Worm (Caenorhabditis elegans) whole organism, L4/young adult: ENCODE measurements around the gene ubxn-6.
A peak's percentile ranks its signal among the peaks of the same experiment; 100 is the strongest.

Source experiments
- W03F9.2 ChIP-seq: fragments of 150-350 bp; optimal IDR thresholded peaks from 2 replicates; lab custom pipeline; 2014; ENCODE audit warnings: missing biosample characterization, missing genetic modification characterization
- dao-5 ChIP-seq: sonication (generic microtip); optimal IDR thresholded peaks from 2 replicates; lab custom pipeline; 2016; ENCODE audit warnings: missing genotype, missing genetic modification characterization, moderate library complexity, missing compliant biosample characterization
- him-1 ChIP-seq: sonication (generic microtip); optimal IDR thresholded peaks from 2 replicates; lab custom pipeline; 2016; ENCODE audit warnings: missing genotype, missing genetic modification reagents, missing genetic modification characterization, missing compliant biosample characterization

The ubxn-6 gene

DNA sequence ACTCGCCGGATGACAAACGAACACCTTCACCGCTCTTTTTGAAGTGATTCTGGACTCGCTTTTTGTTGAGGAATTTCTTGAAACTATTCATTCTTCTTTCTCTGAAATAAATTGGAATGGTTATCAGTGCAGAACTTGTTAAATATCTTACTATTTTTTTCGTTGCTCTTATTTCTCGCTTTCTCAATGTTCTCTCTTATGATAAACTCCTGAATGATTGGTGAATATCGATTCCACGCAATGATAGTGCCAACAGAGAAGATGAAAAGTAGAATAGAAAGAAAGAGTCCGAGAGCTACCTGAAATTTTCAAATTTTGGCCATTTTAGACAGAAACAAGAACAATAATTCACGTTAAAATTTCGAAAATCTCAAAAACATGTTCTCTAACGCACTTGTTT is at the start of gene ubxn-6:
Gene ubxn-6, minus strand, starts transcription at position 101 of the 400 bp plus-strand sequence.
- TF ChIP-seq dao-5 (tag; lab: Kevin White, UChicago), result no peak

DNA sequence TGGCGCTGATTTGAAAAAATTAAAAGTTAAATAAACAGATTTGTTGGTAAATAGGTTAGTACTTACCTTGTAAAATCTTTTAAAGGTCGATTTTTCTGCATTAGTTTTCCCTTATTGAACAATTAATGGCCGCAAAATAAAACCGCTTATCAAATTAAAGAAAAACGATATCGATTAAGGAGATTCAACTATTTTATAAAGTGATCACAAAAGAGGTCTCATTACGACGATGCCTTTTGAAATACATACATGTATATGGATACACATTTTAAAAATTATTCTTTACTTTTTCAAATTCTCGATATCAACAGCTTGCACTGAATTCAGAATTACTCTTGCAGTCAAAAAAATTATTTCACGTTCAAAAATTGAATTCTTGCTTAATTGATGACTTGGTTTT is 49.3 kb upstream of the ubxn-6 start, which contains the start of gene Y17G9A.3:
Gene Y17G9A.3, minus strand, starts transcription at position 101 of the 400 bp plus-strand sequence.
- TF ChIP-seq him-1 (no peak), dao-5 (tag; lab: Kevin White, UChicago) (no peak), W03F9.2 (tag; lab: Kevin White, UChicago) (no peak)

DNA sequence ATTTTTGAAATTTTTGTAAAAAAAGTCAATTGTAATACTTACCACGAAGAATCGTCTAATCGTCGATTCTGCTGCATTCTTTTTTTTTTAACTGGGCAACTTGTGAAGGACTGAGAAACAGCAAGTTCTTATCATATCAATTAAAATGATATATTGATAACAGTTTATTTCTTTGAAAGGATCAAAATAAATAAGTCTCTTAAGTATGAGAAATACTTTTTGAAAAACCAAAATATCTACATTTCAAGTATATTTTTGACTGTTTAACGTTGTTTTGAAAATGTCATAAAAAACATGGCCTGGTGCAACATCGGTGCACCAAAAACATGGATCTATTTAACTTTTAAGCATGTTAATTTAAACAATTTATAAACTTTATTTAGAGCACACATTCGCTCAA is 46.9 kb upstream of the ubxn-6 start, which contains the start of gene Y17G9A.2:
Gene Y17G9A.2, minus strand, starts transcription at position 101 of the 400 bp plus-strand sequence.
- no peak for TF ChIP-seq him-1
- no peak for TF ChIP-seq W03F9.2 (tag; lab: Kevin White, UChicago)
- no peak for TF ChIP-seq dao-5 (tag; lab: Kevin White, UChicago)

DNA sequence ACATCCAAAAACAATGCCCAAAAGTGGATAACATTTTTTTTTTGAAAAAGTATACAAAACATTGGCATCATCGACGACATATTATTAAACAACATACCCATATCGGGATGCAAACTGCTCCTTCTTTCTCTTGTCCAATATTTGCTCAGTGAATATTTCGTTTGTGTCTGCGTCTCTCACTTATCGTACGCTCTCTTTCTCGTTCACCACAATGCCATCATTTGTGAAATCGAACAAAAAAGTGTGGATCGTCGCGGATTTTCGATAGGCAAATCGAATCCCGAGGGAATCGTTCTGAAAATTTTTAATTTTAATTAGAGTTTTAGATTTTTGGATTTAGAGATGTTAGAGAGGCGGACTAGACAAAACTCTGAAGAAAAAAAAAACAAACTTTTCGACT is 37.5 kb upstream of the ubxn-6 start, which contains the start of gene tat-2:
Gene tat-2, minus strand, starts transcription at position 101 of the 400 bp plus-strand sequence.
- no peak for TF ChIP-seq dao-5 (tag; lab: Kevin White, UChicago)
- TF ChIP-seq him-1, result no peak
- TF ChIP-seq W03F9.2 (tag; lab: Kevin White, UChicago), result no peak

DNA sequence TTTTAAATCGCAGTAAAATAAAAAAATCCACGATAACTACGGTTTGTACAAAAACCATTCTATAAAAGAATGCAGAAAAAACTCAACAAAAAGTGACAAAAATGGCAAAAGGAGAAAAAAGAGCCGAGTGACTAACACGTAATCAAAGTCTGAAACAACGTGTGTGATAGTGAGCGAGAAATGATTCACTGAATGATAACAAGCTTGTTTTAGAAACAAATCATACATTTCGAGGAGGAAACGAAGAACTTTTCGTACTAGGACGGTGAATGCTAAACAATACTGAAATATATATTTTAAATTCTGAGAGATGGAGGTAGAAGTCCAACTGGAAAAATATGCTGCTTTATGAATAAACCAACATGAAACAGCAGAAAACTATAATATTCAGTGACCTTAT is 32.7 kb upstream of the ubxn-6 start:
- TF ChIP-seq him-1 (no peak), W03F9.2 (tag; lab: Kevin White, UChicago) (no peak), dao-5 (tag; lab: Kevin White, UChicago) (no peak)

DNA sequence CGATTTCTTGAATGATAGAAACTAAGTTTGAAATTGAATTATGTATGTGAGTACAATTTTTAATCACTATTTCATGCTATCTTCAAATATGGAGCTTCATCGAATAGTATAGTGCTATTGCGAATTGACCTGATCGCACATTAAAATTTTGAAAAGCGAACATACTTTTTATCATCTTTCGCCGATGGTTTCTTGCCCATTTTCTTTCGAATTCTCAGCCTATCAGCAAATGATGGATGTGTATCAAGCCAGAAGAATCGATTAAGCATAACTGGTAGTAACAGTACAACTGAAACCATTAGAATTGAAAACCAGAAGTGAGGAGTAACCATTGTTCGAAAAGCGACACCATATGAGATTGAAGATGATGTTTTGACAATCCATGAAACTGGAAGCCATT is 20.3 kb upstream of the ubxn-6 start:
- no peak for TF ChIP-seq dao-5 (tag; lab: Kevin White, UChicago)
- TF ChIP-seq him-1, result no peak
- TF ChIP-seq W03F9.2 (tag; lab: Kevin White, UChicago), result no peak

DNA sequence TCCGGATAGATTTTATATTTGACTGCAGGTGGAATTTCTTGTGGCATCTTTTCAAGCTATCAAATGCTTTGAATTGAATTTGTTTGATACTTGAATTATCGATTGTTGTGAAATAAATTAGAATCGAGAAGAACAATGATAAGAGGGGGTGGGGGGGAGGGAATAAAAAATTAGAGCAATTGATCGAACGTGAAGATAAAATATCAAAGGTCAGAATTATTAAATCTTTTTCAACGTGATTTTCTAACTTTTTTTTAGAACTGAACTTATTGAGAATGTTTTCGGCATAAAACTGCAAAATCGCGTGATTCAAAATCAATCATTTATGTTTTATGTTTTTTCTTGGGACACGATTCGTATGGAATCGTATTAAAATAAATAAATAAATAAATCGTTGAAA is 17.9 kb upstream of the ubxn-6 start, which contains the start of gene mpz-4:
Gene mpz-4, minus strand, starts transcription at position 101 of the 400 bp plus-strand sequence.
- TF ChIP-seq him-1, result no peak
- no peak for TF ChIP-seq dao-5 (tag; lab: Kevin White, UChicago)
- no peak for TF ChIP-seq W03F9.2 (tag; lab: Kevin White, UChicago)

DNA sequence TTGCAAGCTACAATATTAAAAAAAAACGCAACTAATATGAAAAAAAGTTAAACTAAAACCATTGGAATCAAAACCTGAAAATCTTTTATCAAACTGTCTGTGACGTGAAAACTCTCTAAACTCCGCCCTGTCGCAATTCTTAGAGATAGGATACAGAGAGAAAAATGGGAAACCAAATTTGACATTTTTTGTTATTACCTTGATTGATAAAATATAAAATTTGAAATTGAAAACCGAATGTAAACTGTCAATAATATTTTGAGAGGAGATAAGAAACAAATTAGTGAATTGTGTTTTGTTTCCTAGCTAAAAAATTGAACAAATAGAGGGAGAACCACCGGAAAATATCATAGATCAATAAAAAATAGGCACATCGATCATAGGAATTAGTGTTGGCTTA is 12.5 kb upstream of the ubxn-6 start:
- no peak for TF ChIP-seq dao-5 (tag; lab: Kevin White, UChicago)
- TF ChIP-seq W03F9.2 (tag; lab: Kevin White, UChicago), result no peak
- TF ChIP-seq him-1, result no peak

DNA sequence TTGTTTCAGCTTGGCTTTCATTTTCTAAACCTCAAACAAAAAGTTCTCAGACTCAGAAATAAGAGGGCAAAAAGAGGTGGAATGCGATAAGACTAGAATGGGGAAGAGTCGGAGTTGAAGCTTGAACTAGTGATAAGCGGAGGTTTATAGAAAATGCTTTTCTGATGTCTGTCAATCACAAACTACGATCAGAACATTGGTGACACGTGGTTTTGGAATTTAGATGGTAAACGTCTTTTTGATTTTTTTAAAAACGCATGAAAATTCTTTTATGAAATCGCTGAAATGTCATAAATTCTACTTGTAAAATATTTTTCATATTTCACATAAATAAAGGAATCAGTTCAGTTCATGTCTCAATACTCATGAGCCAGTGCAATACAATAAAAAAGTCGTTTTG is 11.8 kb upstream of the ubxn-6 start, which contains the start of gene H06H21.8:
Gene H06H21.8, minus strand, starts transcription at position 78 of the 400 bp plus-strand sequence.
- TF ChIP-seq him-1 (no peak), dao-5 (tag; lab: Kevin White, UChicago) (no peak), W03F9.2 (tag; lab: Kevin White, UChicago) (no peak)

DNA sequence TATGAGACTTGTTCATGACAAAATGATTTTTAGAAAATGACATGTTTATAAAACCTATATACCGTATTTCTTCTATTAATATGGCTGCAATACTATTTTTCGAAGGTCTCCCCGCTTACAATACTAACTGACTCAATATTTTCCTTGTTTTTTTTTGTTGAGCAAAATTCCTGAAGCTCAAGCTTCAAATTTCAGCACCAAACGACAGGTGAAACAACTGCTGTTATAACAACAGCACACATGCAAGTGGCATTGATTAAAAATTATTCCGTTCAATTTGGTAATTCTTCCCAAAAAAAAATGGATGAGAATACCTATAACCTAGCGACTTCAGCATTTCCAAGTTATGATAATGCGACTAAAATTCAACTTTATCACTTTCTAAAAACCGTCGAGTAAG is 4.9 kb upstream of the ubxn-6 start, which contains the start of gene srw-94:
Gene srw-94, plus strand, starts transcription at position 301 of the 400 bp plus-strand sequence.
- no peak for TF ChIP-seq him-1
- TF ChIP-seq dao-5 (tag; lab: Kevin White, UChicago), result no peak
- no peak for TF ChIP-seq W03F9.2 (tag; lab: Kevin White, UChicago)

DNA sequence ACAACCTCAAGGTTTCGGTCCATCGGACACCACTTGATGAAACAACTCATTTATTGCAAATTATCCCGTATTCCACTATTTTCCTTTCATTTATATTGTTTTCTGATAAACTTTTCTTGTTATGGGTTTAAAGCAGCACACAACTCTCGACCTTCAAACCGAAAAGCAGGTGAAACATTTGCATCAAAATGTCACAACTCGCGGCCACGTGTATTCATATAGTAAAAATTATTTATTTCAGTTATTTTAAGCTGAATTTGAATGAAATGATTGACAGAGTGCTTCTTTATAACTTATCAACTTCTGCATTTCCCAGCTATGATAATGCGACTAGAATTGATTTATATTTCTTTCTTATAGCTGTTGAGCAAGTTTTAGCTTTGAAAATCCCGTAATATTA is 2.6 kb upstream of the ubxn-6 start, which contains the start of gene srw-95:
Gene srw-95, plus strand, starts transcription at position 213 of the 400 bp plus-strand sequence.
- TF ChIP-seq W03F9.2 (tag; lab: Kevin White, UChicago), result no peak
- no peak for TF ChIP-seq dao-5 (tag; lab: Kevin White, UChicago)
- no peak for TF ChIP-seq him-1

DNA sequence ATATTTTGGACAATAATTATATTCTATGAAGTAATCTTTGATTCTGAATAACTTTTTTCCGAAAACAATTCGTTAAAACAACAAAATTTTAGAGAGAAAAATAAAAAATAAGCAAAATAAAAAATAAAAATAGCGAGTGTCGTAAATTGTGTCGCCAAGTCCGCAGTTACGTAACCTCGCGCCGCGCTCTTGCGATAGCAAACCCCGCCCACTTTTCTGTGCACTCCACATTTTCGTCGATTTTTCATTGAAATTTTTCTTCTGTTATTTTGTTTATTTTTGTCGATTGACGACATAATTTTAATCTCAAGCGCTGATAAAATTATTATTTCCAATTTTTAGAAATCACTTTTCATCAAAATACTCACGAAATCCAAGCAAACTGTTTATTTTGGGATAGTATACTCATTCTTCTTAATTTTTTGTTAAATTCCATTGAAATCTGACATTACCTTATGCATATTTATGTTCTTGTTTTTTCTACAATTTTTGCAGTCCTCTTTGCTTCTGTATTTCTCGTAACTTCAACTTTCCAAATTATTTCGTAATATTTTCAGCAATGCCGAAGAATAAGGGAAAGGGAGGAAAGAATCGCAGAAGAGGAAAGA is 1.2 kb upstream of the ubxn-6 start, which contains the start of gene eif-1.A:
Gene eif-1.A, plus strand, starts transcription at position 558 of the 608 bp plus-strand sequence.
- peak; percentile 91 for TF ChIP-seq W03F9.2 (tag; lab: Kevin White, UChicago)
- TF ChIP-seq dao-5 (tag; lab: Kevin White, UChicago), result no peak

DNA sequence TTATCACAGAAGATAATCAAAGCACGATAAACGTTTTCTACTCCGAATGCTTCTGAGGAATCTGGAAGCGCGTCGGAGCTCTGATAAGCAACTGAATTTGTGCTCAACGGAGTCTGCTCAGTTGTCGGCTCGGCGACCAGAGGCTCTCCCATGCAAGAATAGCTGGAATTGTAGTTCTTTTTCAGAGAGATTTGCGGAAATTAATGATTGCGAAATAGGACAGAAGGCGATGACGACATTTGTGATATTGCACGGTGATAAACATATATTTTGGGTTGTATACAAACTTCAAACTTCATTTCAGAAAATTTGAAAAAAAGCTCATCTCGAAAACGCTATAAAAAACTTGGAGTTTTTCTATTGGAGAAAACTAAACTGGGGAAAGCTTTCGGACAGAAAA is 516 bp upstream of the ubxn-6 start, which contains the start of gene H06H21.37:
Gene H06H21.37, minus strand, starts transcription at position 162 of the 400 bp plus-strand sequence.
- TF ChIP-seq W03F9.2 (tag; lab: Kevin White, UChicago) (no peak), dao-5 (tag; lab: Kevin White, UChicago) (no peak), him-1 (no peak)

DNA sequence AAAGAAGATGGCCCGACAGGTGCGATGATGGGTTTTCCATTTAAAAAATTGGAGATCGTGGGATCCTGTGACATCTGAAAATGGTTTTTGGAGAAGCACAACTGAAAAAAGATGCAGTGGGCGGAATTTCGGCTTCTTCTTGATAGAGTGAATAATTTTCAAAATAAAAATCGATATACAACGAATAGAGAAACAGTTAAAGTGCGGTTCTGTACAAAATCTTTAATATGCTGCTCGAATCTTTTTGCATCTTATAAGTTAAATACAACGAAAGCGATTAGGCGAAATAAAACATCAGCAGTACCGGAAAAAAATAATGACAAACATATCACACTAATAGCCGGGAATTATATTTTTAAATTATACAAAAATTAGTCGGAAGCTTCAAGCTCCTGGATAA is 2.1 kb downstream of the ubxn-6 start, which contains the start of gene H06H21.11:
Gene H06H21.11, minus strand, starts transcription at position 101 of the 400 bp plus-strand sequence.
- TF ChIP-seq dao-5 (tag; lab: Kevin White, UChicago) (no peak), him-1 (no peak), W03F9.2 (tag; lab: Kevin White, UChicago) (no peak)
